Worm (Caenorhabditis elegans) whole organism, L1 larva: ENCODE measurements around the gene ced-13.

Experiments
- ama-1 ChIP-seq: fragments of 150-350 bp; optimal IDR thresholded peaks from 2 replicates; lab custom pipeline; 2014
- dpl-1 ChIP-seq, 3 experiments: fragments of 150-350 bp in 2 of 3; sonication (generic microtip) in 1 of 3; optimal IDR thresholded peaks; 2 replicates each; lab custom pipeline; 2014 to 2017; ENCODE audit warnings: missing biosample characterization in 3 of 3, missing genetic modification characterization in 3 of 3, missing genetic modification reagents in 3 of 3
- elt-3 ChIP-seq, 6 experiments: fragments of 150-350 bp in 1 of 6; sonication (generic microtip); optimal IDR thresholded peaks; 2 replicates each; lab custom pipeline; 2017 to 2018; ENCODE audit warnings: missing biosample characterization in 6 of 6, missing genetic modification characterization in 6 of 6, inconsistent platforms in 1 of 6
- fkh-10 ChIP-seq: sonication (generic microtip); optimal IDR thresholded peaks from 2 replicates; lab custom pipeline; 2017; ENCODE audit warnings: missing biosample characterization, missing genetic modification reagents, missing genetic modification characterization
- lin-15B ChIP-seq: fragments of 150-350 bp; sonication (generic microtip); optimal IDR thresholded peaks from 3 replicates; lab custom pipeline; 2014; ENCODE audit warnings: missing biosample characterization, missing genetic modification characterization
- mep-1 ChIP-seq: fragments of 150-350 bp; optimal IDR thresholded peaks from 2 replicates; lab custom pipeline; 2014; ENCODE audit warnings: missing biosample characterization, missing genetic modification characterization
- nhr-12 ChIP-seq: sonication (generic microtip); optimal IDR thresholded peaks from 2 replicates; lab custom pipeline; 2017; ENCODE audit warnings: missing biosample characterization, missing genetic modification characterization
- nhr-28 ChIP-seq: fragments of 150-350 bp; optimal IDR thresholded peaks from 2 replicates; lab custom pipeline; 2014; ENCODE audit warnings: missing biosample characterization, missing genetic modification characterization
- sup-37 ChIP-seq: fragments of 200-800 bp; sonication (Bioruptor generic); optimal IDR thresholded peaks from 2 replicates; lab custom pipeline; 2018; ENCODE audit warnings: mild to moderate bottlenecking, missing genetic modification characterization, missing compliant biosample characterization
- zag-1 ChIP-seq: fragments of 150-350 bp; optimal IDR thresholded peaks from 2 replicates; lab custom pipeline; 2014; ENCODE audit warnings: missing biosample characterization, missing genetic modification characterization
- zip-4 ChIP-seq: fragments of 200-800 bp; sonication (Bioruptor generic); optimal IDR thresholded peaks from 2 replicates; lab custom pipeline; 2018; ENCODE audit warnings: mild to moderate bottlenecking, missing genetic modification characterization, moderate library complexity, missing compliant biosample characterization

DNA sequence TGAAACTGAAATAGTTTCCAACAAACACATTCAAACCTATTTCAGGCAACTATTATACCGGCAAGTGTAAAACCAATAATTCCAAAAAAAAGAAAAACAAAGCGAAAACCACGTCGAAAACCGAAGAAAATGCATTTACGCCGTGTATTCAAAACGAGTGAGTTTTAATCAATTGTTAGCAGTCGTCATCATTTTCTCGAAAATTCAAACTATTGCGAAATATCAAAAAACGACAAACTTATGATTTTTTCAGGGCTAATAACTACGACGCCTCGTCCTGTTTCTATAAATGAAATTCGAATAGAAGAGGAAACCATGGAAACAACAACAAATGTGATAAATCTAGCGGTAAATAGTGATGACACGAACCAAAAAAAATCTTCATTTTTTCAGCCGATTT lies 13.3 kb downstream of the ced-13 start:
- TF ChIP-seq ama-1 (lab: Kevin White, UChicago) (no peak), fkh-10 (no peak), zag-1 (tag; lab: Kevin White, UChicago) (no peak), mep-1 (tag; lab: Kevin White, UChicago) (no peak), nhr-12 (tag; lab: Kevin White, UChicago) (no peak), elt-3 (tag; optimal IDR thresholded peaks at IDR 0.05; lab: Kevin White, UChicago) (no peak), sup-37 (GFP tag; lab: Kevin White, UChicago) (no peak), zip-4 (GFP tag; lab: Kevin White, UChicago) (peak; percentile 18), lin-15B (tag; lab: Kevin White, UChicago) (no peak), nhr-28 (tag; lab: Kevin White, UChicago) (no peak), dpl-1 (GFP tag; optimal IDR thresholded peaks at IDR 0.05; lab: Kevin White, UChicago) (no peak)
